In the genomic region with DNA sequence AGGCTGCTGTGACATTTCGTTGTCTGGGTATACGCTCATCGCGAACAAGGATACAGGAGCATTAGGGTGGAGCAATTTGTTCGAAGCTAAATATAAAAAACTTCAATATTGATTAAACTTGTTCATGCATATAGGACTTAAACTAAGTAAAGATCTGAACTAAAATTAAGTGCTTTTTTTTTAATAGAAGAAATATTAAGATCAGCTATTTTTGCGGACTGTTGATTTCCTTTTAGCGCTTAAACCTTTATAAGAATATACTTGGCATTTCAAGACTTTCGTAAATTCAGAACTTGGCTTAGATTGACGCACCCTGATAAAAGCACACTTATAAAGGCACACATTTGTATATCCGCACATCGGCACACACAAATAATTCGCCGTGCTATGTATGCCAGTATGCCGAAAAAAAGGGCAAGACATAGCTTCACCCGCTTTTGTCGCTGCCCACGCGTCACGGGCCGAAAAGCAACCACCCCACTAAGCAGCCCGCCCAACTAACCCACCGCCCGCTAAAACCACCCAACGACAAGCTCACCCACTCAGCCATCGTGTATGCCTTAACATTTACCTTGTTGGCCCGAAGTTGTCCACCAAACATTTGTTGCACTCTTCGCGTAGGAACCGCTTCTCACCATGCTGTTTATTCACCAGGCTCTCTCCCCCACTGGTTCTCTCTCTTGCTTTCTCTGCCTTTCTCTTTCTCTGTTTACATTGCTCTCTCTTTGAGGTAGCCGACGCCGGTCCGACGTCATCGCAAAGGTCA, we compare ENCODE assay signal across 2 fruit fly cellular contexts.
TF ChIP-seq lines count a peak whose summit lies in the region.

No protein-coding gene starts in this region.

TF ChIP-seq in whole organism, embryonic, 481 proteins besides CTCF, POLR2A, EP300 and RAD21 (continued from another document and continues in another):
- TF ChIP-seq CG3407 (GFP tag; optimal IDR thresholded peaks at IDR 0.05; lab: Kevin White, UChicago) (no peak), CG4707 (GFP tag; optimal IDR thresholded peaks at IDR 0.05; lab: Kevin White, UChicago) (peak; percentile 38), knrl (GFP tag; IDR thresholded peaks at IDR 0.05; lab: Robert Waterston, UW; ENCODE audit: partially characterized antibody) (no peak), CG8281 (tag; optimal IDR thresholded peaks at IDR 0.05; lab: Kevin White, UChicago) (peak; percentile 33), ci (GFP tag; IDR thresholded peaks at IDR 0.05; lab: Robert Waterston, UW) (peak; percentile 71; the same call in 1 of the 3 replicates), sug (tag; optimal IDR thresholded peaks at IDR 0.05; lab: Kevin White, UChicago) (peak; percentile 63), CG6854 (GFP tag; optimal IDR thresholded peaks at IDR 0.05; lab: Kevin White, UChicago) (peak; percentile 69), MBD-R2 (GFP tag; IDR thresholded peaks at IDR 0.05; lab: Robert Waterston, UW) (no peak), yki (optimal IDR thresholded peaks at IDR 0.05; lab: Kevin White, UChicago) (peak; percentile 43), abd-A (tag; optimal IDR thresholded peaks at IDR 0.05; lab: Kevin White, UChicago) (peak; percentile 56), CG18476 (GFP tag; optimal IDR thresholded peaks at IDR 0.05; lab: Kevin White, UChicago) (no peak), CG7987 (GFP tag; optimal IDR thresholded peaks at IDR 0.05; lab: Kevin White, UChicago) (no peak), CG10654 (GFP tag; optimal IDR thresholded peaks at IDR 0.05; lab: Kevin White, UChicago) (peak; percentile 20), Fer2 (tag; optimal IDR thresholded peaks at IDR 0.05; lab: Kevin White, UChicago) (peak; percentile 76), CG13894 (tag; optimal IDR thresholded peaks at IDR 0.05; lab: Kevin White, UChicago) (peak; percentile 93), Pdp1 (GFP tag; optimal IDR thresholded peaks at IDR 0.05; lab: Kevin White, UChicago) (peak in 1 of 2 experiments; percentile 38), tgo (GFP tag; IDR thresholded peaks at IDR 0.05; lab: Robert Waterston, UW) (peak; percentile 37; the same call in 1 of the 3 replicates), CG11093 (GFP tag; IDR thresholded peaks at IDR 0.05; lab: Robert Waterston, UW) (no peak), sens (GFP tag; lab: Kevin White, UChicago) (peak; percentile 72), CG1233 (GFP tag; optimal IDR thresholded peaks at IDR 0.05; lab: Kevin White, UChicago) (peak; percentile 38), zfh2 (GFP tag; optimal IDR thresholded peaks at IDR 0.05; lab: Kevin White, UChicago) (peak; percentile 48), CG15514 (GFP tag; optimal IDR thresholded peaks at IDR 0.05; lab: Kevin White, UChicago) (peak; percentile 71), repo (GFP tag; optimal IDR thresholded peaks at IDR 0.05; lab: Kevin White, UChicago) (no peak), ato (GFP tag; IDR thresholded peaks at IDR 0.05; lab: Robert Waterston, UW; ENCODE audit: partially characterized antibody) (no peak), CG10431 (GFP tag; optimal IDR thresholded peaks at IDR 0.05; lab: Kevin White, UChicago) (peak; percentile 53), CG17359 (tag; optimal IDR thresholded peaks at IDR 0.05; lab: Kevin White, UChicago) (peak; percentile 46), dan (GFP tag; IDR thresholded peaks at IDR 0.05; lab: Robert Waterston, UW) (no peak), CG12219 (GFP tag; optimal IDR thresholded peaks at IDR 0.05; lab: Kevin White, UChicago) (peak; percentile 48), Nf-YB (GFP tag; optimal IDR thresholded peaks at IDR 0.05; lab: Kevin White, UChicago) (peak; percentile 16), CG17186 (GFP tag; optimal IDR thresholded peaks at IDR 0.05; lab: Kevin White, UChicago) (no peak), Dbx (GFP tag; IDR thresholded peaks at IDR 0.05; lab: Robert Waterston, UW) (0 out of 3 replicates have a peak, but pooled peaks have one; percentile 62), CG9609 (GFP tag; optimal IDR thresholded peaks at IDR 0.05; lab: Kevin White, UChicago) (peak; percentile 14), CG4617 (GFP tag; optimal IDR thresholded peaks at IDR 0.05; lab: Kevin White, UChicago; ENCODE audit: borderline replicate concordance) (no peak), chn (GFP tag; optimal IDR thresholded peaks at IDR 0.05; lab: Kevin White, UChicago) (no peak), eve (GFP tag; optimal IDR thresholded peaks at IDR 0.05; lab: Kevin White, UChicago) (peak in 1 of 2 experiments; percentile 17), en (GFP tag; optimal IDR thresholded peaks at IDR 0.05; lab: Kevin White, UChicago) (no peak), CG2202 (tag; optimal IDR thresholded peaks at IDR 0.05; lab: Kevin White, UChicago) (no peak), CG12236 (GFP tag; optimal IDR thresholded peaks at IDR 0.05; lab: Kevin White, UChicago) (no peak), nau (GFP tag; optimal IDR thresholded peaks at IDR 0.05; lab: Kevin White, UChicago) (peak; percentile 27), CG6683 (GFP tag; optimal IDR thresholded peaks at IDR 0.05; lab: Kevin White, UChicago) (peak; percentile 67), CG9797 (GFP tag; optimal IDR thresholded peaks at IDR 0.05; lab: Kevin White, UChicago) (no peak), phol (tag; optimal IDR thresholded peaks at IDR 0.05; lab: Kevin White, UChicago) (peak; percentile 46), CG7372 (GFP tag; IDR thresholded peaks at IDR 0.05; lab: Robert Waterston, UW) (no peak), schlank (tag; optimal IDR thresholded peaks at IDR 0.05; lab: Kevin White, UChicago) (peak; percentile 67), Doc2 (GFP tag; IDR thresholded peaks at IDR 0.05; lab: Robert Waterston, UW) (no peak), lab (GFP tag; optimal IDR thresholded peaks at IDR 0.05; lab: Kevin White, UChicago) (peak; percentile 91), scrt (GFP tag; optimal IDR thresholded peaks at IDR 0.05; lab: Kevin White, UChicago) (peak; percentile 81), pho (GFP tag; optimal IDR thresholded peaks at IDR 0.05; lab: Kevin White, UChicago) (peak; percentile 53), CG32532 (GFP tag; IDR thresholded peaks at IDR 0.05; lab: Robert Waterston, UW) (peak; percentile 57; the same call in 1 of the 2 replicates), Meics (GFP tag; optimal IDR thresholded peaks at IDR 0.05; lab: Kevin White, UChicago) (peak; percentile 89), Usf (GFP tag; optimal IDR thresholded peaks at IDR 0.05; lab: Kevin White, UChicago) (no peak), mam (GFP tag; optimal IDR thresholded peaks at IDR 0.05; lab: Kevin White, UChicago) (peak; percentile 40), dm (GFP tag; optimal IDR thresholded peaks at IDR 0.05; lab: Kevin White, UChicago) (no peak), CG15269 (tag; optimal IDR thresholded peaks at IDR 0.05; lab: Kevin White, UChicago) (peak; percentile 78), CG10147 (GFP tag; optimal IDR thresholded peaks at IDR 0.05; lab: Kevin White, UChicago) (peak; percentile 26), CG3163 (GFP tag; optimal IDR thresholded peaks at IDR 0.05; lab: Kevin White, UChicago) (peak; percentile 74), ssp (GFP tag; IDR thresholded peaks at IDR 0.05; lab: Robert Waterston, UW) (no peak), ash1 (GFP tag; optimal IDR thresholded peaks at IDR 0.05; lab: Kevin White, UChicago) (no peak), Lpt (GFP tag; optimal IDR thresholded peaks at IDR 0.05; lab: Kevin White, UChicago) (no peak), stc (GFP tag; IDR thresholded peaks at IDR 0.05; lab: Robert Waterston, UW) (no peak), pros (GFP tag; optimal IDR thresholded peaks at IDR 0.05; lab: Kevin White, UChicago) (peak; percentile 13)

TF ChIP-seq in whole organism, prepupa, 60 proteins besides CTCF, POLR2A, EP300 and RAD21 (continued from another document):
- no peak for TF ChIP-seq Blimp-1 (GFP tag; optimal IDR thresholded peaks at IDR 0.05; lab: Kevin White, UChicago)
- peak; percentile 18 for TF ChIP-seq CG3032 (tag; optimal IDR thresholded peaks at IDR 0.05; lab: Kevin White, UChicago)
- peak; percentile 73 for TF ChIP-seq CG8119 (GFP tag; IDR thresholded peaks at IDR 0.05; lab: Robert Waterston, UW)
- TF ChIP-seq CG6163 (GFP tag; IDR thresholded peaks at IDR 0.05; lab: Robert Waterston, UW): no peak
- TF ChIP-seq svp (GFP tag; lab: Kevin White, UChicago): peak; percentile 35
- TF ChIP-seq lz (GFP tag; optimal IDR thresholded peaks at IDR 0.05; lab: Kevin White, UChicago): no peak
- peak; percentile 36 for TF ChIP-seq esn (GFP tag; optimal IDR thresholded peaks at IDR 0.05; lab: Kevin White, UChicago)
- TF ChIP-seq Sox15 (GFP tag; optimal IDR thresholded peaks at IDR 0.05; lab: Kevin White, UChicago): no peak
- no peak for TF ChIP-seq Eip78C (GFP tag; lab: Kevin White, UChicago)
- TF ChIP-seq CG6808 (GFP tag; optimal IDR thresholded peaks at IDR 0.05; lab: Kevin White, UChicago): no peak
- TF ChIP-seq Hr4 (GFP tag; optimal IDR thresholded peaks at IDR 0.05; lab: Kevin White, UChicago): peak; percentile 59
- TF ChIP-seq Smox (GFP tag; optimal IDR thresholded peaks at IDR 0.05; lab: Kevin White, UChicago): no peak
- TF ChIP-seq Sox102F (GFP tag; optimal IDR thresholded peaks at IDR 0.05; lab: Kevin White, UChicago): peak; percentile 22
- TF ChIP-seq Hr39 (GFP tag; optimal IDR thresholded peaks at IDR 0.05; lab: Kevin White, UChicago): no peak
- TF ChIP-seq pdm3 (GFP tag; optimal IDR thresholded peaks at IDR 0.05; lab: Kevin White, UChicago): peak; percentile 52
- TF ChIP-seq CG11902 (GFP tag; optimal IDR thresholded peaks at IDR 0.05; lab: Kevin White, UChicago): no peak
- TF ChIP-seq cyc (GFP tag; optimal IDR thresholded peaks at IDR 0.05; lab: Kevin White, UChicago): no peak
- TF ChIP-seq achi (GFP tag; optimal IDR thresholded peaks at IDR 0.05; lab: Kevin White, UChicago): peak; percentile 13
- no peak for TF ChIP-seq CG7368 (GFP tag; optimal IDR thresholded peaks at IDR 0.05; lab: Kevin White, UChicago)
- TF ChIP-seq net (GFP tag; optimal IDR thresholded peaks at IDR 0.05; lab: Kevin White, UChicago): no peak
- no peak for TF ChIP-seq CG6854 (GFP tag; optimal IDR thresholded peaks at IDR 0.05; lab: Kevin White, UChicago)
- no peak for TF ChIP-seq CG34406 (GFP tag; optimal IDR thresholded peaks at IDR 0.05; lab: Kevin White, UChicago)
- no peak for TF ChIP-seq fd59A (GFP tag; optimal IDR thresholded peaks at IDR 0.05; lab: Kevin White, UChicago)
- TF ChIP-seq CG11762 (GFP tag; optimal IDR thresholded peaks at IDR 0.05; lab: Kevin White, UChicago; ENCODE audit: insufficient read depth): peak; percentile 8
- peak; percentile 39; the same call in 1 of the 2 replicates for TF ChIP-seq CG11294 (GFP tag; IDR thresholded peaks at IDR 0.05; lab: Robert Waterston, UW)
- no peak for TF ChIP-seq ss (GFP tag; optimal IDR thresholded peaks at IDR 0.05; lab: Kevin White, UChicago)
- TF ChIP-seq CG6276 (GFP tag; optimal IDR thresholded peaks at IDR 0.05; lab: Kevin White, UChicago): peak; percentile 55
- no peak for TF ChIP-seq spab (GFP tag; optimal IDR thresholded peaks at IDR 0.05; lab: Kevin White, UChicago)
- TF ChIP-seq OdsH (GFP tag; optimal IDR thresholded peaks at IDR 0.05; lab: Kevin White, UChicago): no peak
- TF ChIP-seq CG32006 (GFP tag; optimal IDR thresholded peaks at IDR 0.05; lab: Kevin White, UChicago): peak; percentile 74
- TF ChIP-seq fd85E (GFP tag; optimal IDR thresholded peaks at IDR 0.05; lab: Kevin White, UChicago): no peak
- TF ChIP-seq CG3919 (GFP tag; optimal IDR thresholded peaks at IDR 0.05; lab: Kevin White, UChicago): no peak
- no peak; the same call in 1 of the 3 replicates for TF ChIP-seq eg (GFP tag; IDR thresholded peaks at IDR 0.05; lab: Robert Waterston, UW)
- no peak for TF ChIP-seq CG4318 (GFP tag; optimal IDR thresholded peaks at IDR 0.05; lab: Kevin White, UChicago)
- no peak for TF ChIP-seq CG9139 (GFP tag; optimal IDR thresholded peaks at IDR 0.05; lab: Kevin White, UChicago)
- no peak for TF ChIP-seq vri (GFP tag; optimal IDR thresholded peaks at IDR 0.05; lab: Kevin White, UChicago)
- TF ChIP-seq CG1621 (tag; optimal IDR thresholded peaks at IDR 0.05; lab: Kevin White, UChicago): no peak
- no peak for TF ChIP-seq CG16779 (tag; optimal IDR thresholded peaks at IDR 0.05; lab: Kevin White, UChicago)
- peak; percentile 27; the same call in 1 of the 2 replicates for TF ChIP-seq Gug (GFP tag; IDR thresholded peaks at IDR 0.05; lab: Robert Waterston, UW)
- peak; percentile 62; the same call in 1 of the 2 replicates for TF ChIP-seq CG15336 (GFP tag; IDR thresholded peaks at IDR 0.05; lab: Robert Waterston, UW)
- TF ChIP-seq CG10669 (GFP tag; optimal IDR thresholded peaks at IDR 0.05; lab: Kevin White, UChicago): no peak
- TF ChIP-seq Lpt (GFP tag; optimal IDR thresholded peaks at IDR 0.05; lab: Kevin White, UChicago): peak; percentile 11
